Worm (Caenorhabditis elegans) whole organism, L2 larva: Measurements from ENCODE around the gene pptr-1.

ENCODE experiments used
- blmp-1 ChIP-seq: sonication (generic microtip); optimal IDR thresholded peaks from 2 replicates; lab custom pipeline; 2017; ENCODE audit warnings: missing genetic modification characterization, mild to moderate bottlenecking, missing compliant biosample characterization, antibody characterized with exemption, moderate library complexity; ENCODE audit not compliant: insufficient read depth
- elt-3 ChIP-seq: sonication (generic microtip); optimal IDR thresholded peaks from 2 replicates; lab custom pipeline; 2017; ENCODE audit warnings: missing biosample characterization, missing genetic modification characterization
- lsy-2 ChIP-seq, 2 experiments: fragments of 150-350 bp in 1 of 2; sonication (generic microtip) in 1 of 2; optimal IDR thresholded peaks; 2 replicates each; lab custom pipeline; 2014 to 2017; ENCODE audit warnings: missing biosample characterization in 2 of 2, missing genetic modification characterization in 2 of 2
- nhr-10 ChIP-seq: sonication (generic microtip); optimal IDR thresholded peaks from 2 replicates; lab custom pipeline; 2017; ENCODE audit warnings: missing biosample characterization, missing genetic modification characterization
- skn-1 ChIP-seq: sonication (generic microtip); optimal IDR thresholded peaks from 2 replicates; lab custom pipeline; 2017; ENCODE audit warnings: missing biosample characterization, missing genetic modification characterization
- unc-39 ChIP-seq: fragments of 150-350 bp; optimal IDR thresholded peaks from 2 replicates; lab custom pipeline; 2014; ENCODE audit warnings: missing biosample characterization, missing genetic modification characterization

- TF ChIP-seq nhr-10 (tag; lab: Kevin White, UChicago) (no peak), blmp-1 (tag; lab: Kevin White, UChicago) (no peak), unc-39 (tag; lab: Kevin White, UChicago) (no peak), skn-1 (no peak), elt-3 (tag; lab: Kevin White, UChicago) (no peak), lsy-2 (tag; optimal IDR thresholded peaks at IDR 0.05; lab: Kevin White, UChicago) (no peak)
Observed at ce11 chrV:16368143-16368542, 10.8 kb downstream of the pptr-1 start.
